Fruit fly (Drosophila melanogaster) whole organism, embryonic: ENCODE results near the gene r-cup.

Experiments used
- Awh ChIP-seq: fragments of 200-800 bp; sonication (Bioruptor generic); IDR thresholded peaks from 2 replicates; pipeline ENCODE4, ENCODE4 v1.3.6; 2022; ENCODE audit warnings: missing biosample characterization, missing genetic modification characterization
- CG10959 ChIP-seq: fragments of 200-800 bp; sonication (Bioruptor generic); IDR thresholded peaks from 2 replicates; pipeline ENCODE4 v1.3.6; 2022; ENCODE audit warnings: missing biosample characterization, missing genetic modification characterization
- CG11247 ChIP-seq: fragments of 200-800 bp; sonication (Bioruptor generic); IDR thresholded peaks from 2 replicates; pipeline ENCODE4 v1.3.6; 2022; ENCODE audit warnings: missing biosample characterization, missing genetic modification characterization
- CG11456 ChIP-seq: fragments of 200-800 bp; sonication (Bioruptor generic); IDR thresholded peaks from 3 replicates; pipeline ENCODE4 v1.3.6; 2022; ENCODE audit warnings: missing biosample characterization, missing genetic modification characterization
- CG12104 ChIP-seq: fragments of 200-800 bp; sonication (Bioruptor generic); optimal IDR thresholded peaks from 3 replicates; lab custom pipeline; 2016; ENCODE audit warnings: missing biosample characterization, missing genetic modification characterization
- CG12769 ChIP-seq: fragments of 200-800 bp; sonication (Bioruptor generic); optimal IDR thresholded peaks from 2 replicates; lab custom pipeline; 2019; ENCODE audit warnings: missing biosample characterization, mild to moderate bottlenecking, missing genetic modification characterization, moderate library complexity
- CG1602 ChIP-seq: fragments of 200-800 bp; sonication (Bioruptor generic); optimal IDR thresholded peaks from 3 replicates; lab custom pipeline; 2016; ENCODE audit warnings: missing biosample characterization, missing genetic modification characterization
- CG16863 ChIP-seq: fragments of 200-800 bp; sonication (Bioruptor generic); optimal IDR thresholded peaks from 3 replicates; lab custom pipeline; 2016; ENCODE audit warnings: missing biosample characterization, missing genetic modification characterization
- CG17385 ChIP-seq: fragments of 200-800 bp; sonication (Bioruptor generic); optimal IDR thresholded peaks from 3 replicates; lab custom pipeline; 2018; ENCODE audit warnings: missing biosample characterization, mild to moderate bottlenecking, missing genetic modification characterization
- CG18599 ChIP-seq: fragments of 200-800 bp; sonication (Bioruptor generic); optimal IDR thresholded peaks from 3 replicates; lab custom pipeline; 2017; ENCODE audit warnings: missing biosample characterization, missing genetic modification characterization, mild to moderate bottlenecking, moderate library complexity, missing genetic modification reagents
- CG2678 ChIP-seq: fragments of 200-800 bp; sonication (Bioruptor generic); optimal IDR thresholded peaks from 3 replicates; lab custom pipeline; 2019; ENCODE audit warnings: missing biosample characterization, mild to moderate bottlenecking, missing genetic modification characterization, moderate library complexity
- CG2712 ChIP-seq: fragments of 200-800 bp; optimal IDR thresholded peaks from 3 replicates; lab custom pipeline; 2019; ENCODE audit warnings: missing biosample characterization, mild to moderate bottlenecking, missing genetic modification characterization, moderate library complexity
- CG31365 ChIP-seq: fragments of 200-800 bp; sonication (Bioruptor generic); optimal IDR thresholded peaks from 2 replicates; lab custom pipeline; 2018; ENCODE audit warnings: missing biosample characterization, mild to moderate bottlenecking, missing genetic modification characterization
- CG31441 ChIP-seq: fragments of 200-800 bp; sonication (Bioruptor generic); IDR thresholded peaks from 2 replicates; pipeline ENCODE4 v1.3.6; 2022; ENCODE audit warnings: missing biosample characterization, missing genetic modification characterization
- CG34422 ChIP-seq: fragments of 200-800 bp; sonication (Bioruptor generic); IDR thresholded peaks from 3 replicates; pipeline ENCODE4 v1.3.6; 2022; ENCODE audit warnings: missing biosample characterization, missing genetic modification characterization
- CG6765 ChIP-seq: fragments of 200-800 bp; sonication (Bioruptor generic); optimal IDR thresholded peaks from 3 replicates; lab custom pipeline; 2017; ENCODE audit warnings: missing biosample characterization, mild to moderate bottlenecking, missing genetic modification characterization
- CG7987 ChIP-seq: fragments of 200-800 bp; sonication (Bioruptor generic); optimal IDR thresholded peaks from 2 replicates; lab custom pipeline; 2018; ENCODE audit warnings: missing biosample characterization, mild to moderate bottlenecking, missing genetic modification characterization, moderate library complexity
- CG8924 ChIP-seq: fragments of 200-800 bp; optimal IDR thresholded peaks from 3 replicates; lab custom pipeline; 2019; ENCODE audit warnings: missing biosample characterization, mild to moderate bottlenecking, missing genetic modification characterization, moderate library complexity
- CG8944 ChIP-seq: fragments of 200-800 bp; sonication (Bioruptor generic); optimal IDR thresholded peaks from 3 replicates; lab custom pipeline; 2016; ENCODE audit warnings: missing biosample characterization, missing genetic modification characterization
- CG9609 ChIP-seq: fragments of 200-800 bp; sonication (Bioruptor generic); optimal IDR thresholded peaks from 3 replicates; lab custom pipeline; 2016; ENCODE audit warnings: missing biosample characterization, missing genetic modification characterization
- Chrac-16 ChIP-seq: fragments of 200-800 bp; sonication (Bioruptor generic); optimal IDR thresholded peaks from 3 replicates; lab custom pipeline; 2016; ENCODE audit warnings: missing biosample characterization, missing genetic modification characterization
- CrebB ChIP-seq: fragments of 200-800 bp; sonication (Bioruptor generic); optimal IDR thresholded peaks from 3 replicates; lab custom pipeline; 2018; ENCODE audit warnings: missing biosample characterization, mild to moderate bottlenecking, missing genetic modification characterization
- Dad ChIP-seq: fragments of 200-800 bp; sonication (Bioruptor generic); optimal IDR thresholded peaks from 3 replicates; lab custom pipeline; 2016; ENCODE audit warnings: missing biosample characterization, missing genetic modification characterization
- Deaf1 ChIP-seq: fragments of 200-800 bp; optimal IDR thresholded peaks from 3 replicates; lab custom pipeline; 2019; ENCODE audit warnings: missing biosample characterization, mild to moderate bottlenecking, missing genetic modification characterization, moderate library complexity
- Dp ChIP-seq: fragments of 200-800 bp; sonication (Bioruptor generic); optimal IDR thresholded peaks from 2 replicates; lab custom pipeline; 2018; ENCODE audit warnings: missing biosample characterization, mild to moderate bottlenecking, missing genetic modification characterization, moderate library complexity
- E2f2 ChIP-seq: fragments of 200-800 bp; sonication (Bioruptor generic); IDR thresholded peaks from 2 replicates; pipeline ENCODE4 v1.3.6; 2022; ENCODE audit warnings: missing biosample characterization, missing genetic modification characterization
- Fer1 ChIP-seq: fragments of 200-800 bp; sonication (Bioruptor generic); optimal IDR thresholded peaks from 2 replicates; lab custom pipeline; 2017; ENCODE audit warnings: missing biosample characterization, mild to moderate bottlenecking, missing genetic modification characterization
- HLH3B ChIP-seq: fragments of 200-800 bp; sonication (Bioruptor generic); IDR thresholded peaks from 2 replicates; pipeline ENCODE4 v1.3.6; 2022; ENCODE audit warnings: missing biosample characterization, missing genetic modification characterization
- Hand ChIP-seq: fragments of 200-800 bp; sonication (Bioruptor generic); optimal IDR thresholded peaks from 2 replicates; lab custom pipeline; 2017; ENCODE audit warnings: mild to moderate bottlenecking, missing biosample characterization, missing genetic modification reagents, missing genetic modification characterization
- Hsf ChIP-seq: fragments of 200-800 bp; sonication (Bioruptor generic); optimal IDR thresholded peaks from 3 replicates; lab custom pipeline; 2016; ENCODE audit warnings: missing biosample characterization, missing genetic modification characterization
- Max ChIP-seq: fragments of 200-800 bp; sonication (Bioruptor generic); optimal IDR thresholded peaks from 2 replicates; lab custom pipeline; 2016; ENCODE audit warnings: missing biosample characterization, mild to moderate bottlenecking, missing genetic modification characterization
- NFAT ChIP-seq: fragments of 200-800 bp; sonication (Bioruptor generic); IDR thresholded peaks from 2 replicates; pipeline ENCODE4 v1.3.6; 2022; ENCODE audit warnings: missing biosample characterization, missing genetic modification characterization
- Xbp1 ChIP-seq: fragments of 200-800 bp; sonication (Bioruptor generic); optimal IDR thresholded peaks from 3 replicates; lab custom pipeline; 2016; ENCODE audit warnings: missing biosample characterization, mild to moderate bottlenecking, missing genetic modification characterization
- ab ChIP-seq: fragments of 200-800 bp; sonication (Bioruptor generic); optimal IDR thresholded peaks from 2 replicates; lab custom pipeline; 2016; ENCODE audit warnings: missing biosample characterization, missing genetic modification characterization
- ara ChIP-seq: fragments of 200-800 bp; sonication (Bioruptor generic); IDR thresholded peaks from 2 replicates; pipeline ENCODE4 v1.3.6; 2022; ENCODE audit warnings: missing biosample characterization, missing genetic modification characterization
- ash1 ChIP-seq: fragments of 200-800 bp; sonication (Bioruptor generic); optimal IDR thresholded peaks from 2 replicates; lab custom pipeline; 2018; ENCODE audit warnings: missing biosample characterization, mild to moderate bottlenecking, missing genetic modification characterization
- cg ChIP-seq: fragments of 200-800 bp; sonication (Bioruptor generic); optimal IDR thresholded peaks from 3 replicates; lab custom pipeline; 2019; ENCODE audit warnings: missing biosample characterization, mild to moderate bottlenecking, missing genetic modification characterization, moderate library complexity
- ci ChIP-seq: fragments of 200-800 bp; sonication (Bioruptor generic); IDR thresholded peaks from 3 replicates; pipeline ENCODE4 v1.3.6; 2022; ENCODE audit warnings: missing biosample characterization, missing genetic modification characterization
- crp ChIP-seq, 2 experiments: fragments of 200-800 bp; sonication (Bioruptor generic); optimal IDR thresholded peaks; 2 replicates in 1 of 2; 3 replicates in 1 of 2; lab custom pipeline; 2017; ENCODE audit warnings: missing biosample characterization in 2 of 2, missing genetic modification characterization in 2 of 2, mild to moderate bottlenecking in 1 of 2, moderate library complexity in 1 of 2
- dm ChIP-seq: fragments of 200-800 bp; sonication (Bioruptor generic); optimal IDR thresholded peaks from 3 replicates; lab custom pipeline; 2016; ENCODE audit warnings: missing biosample characterization, missing genetic modification characterization
- gt ChIP-seq: fragments of 200-800 bp; sonication (Bioruptor generic); IDR thresholded peaks from 2 replicates; pipeline ENCODE4 v1.3.6; 2022; ENCODE audit warnings: missing biosample characterization, missing genetic modification characterization
- ham ChIP-seq: fragments of 200-800 bp; sonication (Bioruptor generic); IDR thresholded peaks from 2 replicates; pipeline ENCODE4 v1.3.6; 2022; ENCODE audit warnings: missing biosample characterization, missing genetic modification characterization
- lola ChIP-seq, 3 experiments: fragments of >200 bp in 2 of 3; fragments of 200-800 bp in 1 of 3; sonication (Bioruptor generic) in 1 of 3; optimal IDR thresholded peaks; 2 replicates each; lab custom pipeline; 2017 to 2019; ENCODE audit warnings: missing biosample characterization in 3 of 3, missing genetic modification characterization in 3 of 3, mild to moderate bottlenecking in 1 of 3, moderate library complexity in 1 of 3
- peb ChIP-seq: fragments of 200-800 bp; sonication (Bioruptor generic); IDR thresholded peaks from 2 replicates; pipeline ENCODE4 v1.3.6; 2022; ENCODE audit warnings: missing biosample characterization, missing genetic modification characterization
- rib ChIP-seq: fragments of 200-800 bp; sonication (Bioruptor generic); IDR thresholded peaks from 2 replicates; pipeline ENCODE4 v1.3.6; 2022; ENCODE audit warnings: missing biosample characterization, missing genetic modification characterization
- ro ChIP-seq: fragments of 200-800 bp; sonication (Bioruptor generic); IDR thresholded peaks from 2 replicates; pipeline ENCODE4 v1.3.6; 2022; ENCODE audit warnings: missing biosample characterization, missing genetic modification characterization
- sima ChIP-seq: fragments of 200-800 bp; sonication (Bioruptor generic); optimal IDR thresholded peaks from 2 replicates; lab custom pipeline; 2016; ENCODE audit warnings: missing biosample characterization, missing genetic modification characterization
- sisA ChIP-seq: fragments of 200-800 bp; sonication (Bioruptor generic); IDR thresholded peaks from 2 replicates; pipeline ENCODE4 v1.3.6; 2022; ENCODE audit warnings: missing biosample characterization, missing genetic modification characterization
- slou ChIP-seq: fragments of 200-800 bp; sonication (Bioruptor generic); optimal IDR thresholded peaks from 3 replicates; lab custom pipeline; 2016; ENCODE audit warnings: missing biosample characterization, missing genetic modification characterization
- tio ChIP-seq: fragments of 200-800 bp; sonication (Bioruptor generic); optimal IDR thresholded peaks from 2 replicates; lab custom pipeline; 2017; ENCODE audit warnings: missing biosample characterization, missing genetic modification characterization, inconsistent platforms

r-cup gene

DNA sequence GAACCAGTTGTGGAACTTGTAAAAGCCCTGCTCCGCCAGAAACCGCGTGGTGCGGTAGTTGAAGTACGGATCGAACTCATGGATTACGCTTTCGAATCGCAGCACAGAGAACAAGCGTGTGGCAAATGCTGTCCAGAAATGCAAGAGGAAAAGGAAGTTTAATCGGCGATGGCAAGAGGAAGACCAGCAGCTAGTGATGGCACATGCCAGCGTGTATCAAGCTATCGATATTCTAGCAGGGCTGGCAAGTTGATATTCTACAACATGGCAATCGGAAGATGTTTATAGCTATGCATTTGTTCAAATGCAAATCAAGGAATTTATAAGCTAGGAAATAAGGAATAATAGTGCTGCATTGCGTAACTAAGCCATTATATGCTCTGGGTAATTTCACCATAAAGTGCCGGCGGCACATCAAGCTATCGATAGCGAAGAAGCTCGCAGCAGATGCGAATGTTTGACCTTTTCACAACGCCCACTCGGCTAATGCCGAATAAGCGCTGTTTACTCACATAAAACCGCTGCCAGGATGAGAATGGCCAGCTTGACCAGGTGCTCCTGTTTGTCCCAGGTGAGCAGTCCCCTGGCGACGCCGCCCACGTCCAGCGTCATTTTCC lies 27.5 kb upstream of the r-cup start (continued):
- TF ChIP-seq ash1 (GFP tag; lab: Kevin White, UChicago): peak; percentile 87
- TF ChIP-seq CG7987 (GFP tag; lab: Kevin White, UChicago): peak; percentile 94
- peak; percentile 60 for TF ChIP-seq CG2678
- TF ChIP-seq Deaf1 (tag; lab: Kevin White, UChicago): peak; percentile 3
- TF ChIP-seq Awh (GFP tag; lab: Robert Waterston, UW): peak; percentile 70
- no peak for TF ChIP-seq cg (GFP tag; lab: Kevin White, UChicago)
- TF ChIP-seq sima (GFP tag; lab: Kevin White, UChicago): peak; percentile 24
- TF ChIP-seq CG16863 (GFP tag; lab: Kevin White, UChicago): peak; percentile 68
- peak; percentile 26 for TF ChIP-seq Dp (GFP tag; lab: Kevin White, UChicago)
- TF ChIP-seq CG17385 (GFP tag; lab: Kevin White, UChicago): peak; percentile 94
- peak; percentile 64 for TF ChIP-seq CG12104 (GFP tag; lab: Kevin White, UChicago)
- TF ChIP-seq tio (GFP tag; lab: Kevin White, UChicago): peak; percentile 16
- TF ChIP-seq CG11247 (GFP tag; lab: Robert Waterston, UW): peak; percentile 70
- peak; percentile 61 for TF ChIP-seq rib (GFP tag; lab: Robert Waterston, UW)
- 0 out of 2 replicates have a peak, but pooled peaks have one; percentile 18 for TF ChIP-seq ham (GFP tag; lab: Robert Waterston, UW)
- peak; percentile 87 for TF ChIP-seq Fer1 (GFP tag; lab: Kevin White, UChicago)
- TF ChIP-seq NFAT: peak; percentile 85
- TF ChIP-seq ara: no peak
- no peak for TF ChIP-seq sisA (GFP tag; lab: Robert Waterston, UW)
- TF ChIP-seq lola (GFP tag; optimal IDR thresholded peaks at IDR 0.05; lab: Kevin White, UChicago): peak in 1 of 3 experiments; percentile 33
- TF ChIP-seq CG31365 (tag; lab: Kevin White, UChicago): peak; percentile 79
- TF ChIP-seq CG11456 (GFP tag; lab: Robert Waterston, UW): peak; percentile 87
- TF ChIP-seq CG2712 (tag; lab: Kevin White, UChicago): peak; percentile 58
- TF ChIP-seq Dad: peak; percentile 75
- TF ChIP-seq dm (GFP tag; lab: Kevin White, UChicago): peak; percentile 89
- TF ChIP-seq CG6765 (GFP tag; lab: Kevin White, UChicago): peak; percentile 89
- TF ChIP-seq crp (GFP tag; optimal IDR thresholded peaks at IDR 0.05; lab: Kevin White, UChicago): peak in 1 of 2 experiments; percentile 67
- peak; percentile 65 for TF ChIP-seq CG10959
- TF ChIP-seq CrebB: peak; percentile 88
- no peak for TF ChIP-seq ro (GFP tag; lab: Robert Waterston, UW)
- peak; percentile 52 for TF ChIP-seq E2f2 (GFP tag; lab: Robert Waterston, UW)
- no peak for TF ChIP-seq gt
- peak; percentile 52 for TF ChIP-seq CG8944 (GFP tag; lab: Kevin White, UChicago)
- peak; percentile 68 for TF ChIP-seq CG8924
- TF ChIP-seq CG12769 (tag; lab: Kevin White, UChicago): peak; percentile 79
- peak; percentile 78 for TF ChIP-seq CG34422 (GFP tag; lab: Robert Waterston, UW)
- peak; percentile 43 for TF ChIP-seq ab (GFP tag; lab: Kevin White, UChicago)
- peak; percentile 85 for TF ChIP-seq CG18599 (GFP tag; lab: Kevin White, UChicago)
- TF ChIP-seq Hsf (GFP tag; lab: Kevin White, UChicago): peak; percentile 76
- TF ChIP-seq Max (GFP tag; lab: Kevin White, UChicago): peak; percentile 72
- TF ChIP-seq slou (GFP tag; lab: Kevin White, UChicago): peak; percentile 54
- TF ChIP-seq CG31441: peak; percentile 64
- TF ChIP-seq CG9609: peak; percentile 55
- peak; percentile 54; the same call in 1 of the 2 replicates for TF ChIP-seq HLH3B (GFP tag; lab: Robert Waterston, UW)
- peak; percentile 66 for TF ChIP-seq Hand (GFP tag; lab: Kevin White, UChicago)
- TF ChIP-seq ci (GFP tag; lab: Robert Waterston, UW): peak; percentile 93
- peak; percentile 18; the same call in 1 of the 2 replicates for TF ChIP-seq peb (GFP tag; lab: Robert Waterston, UW)
- peak; percentile 73 for TF ChIP-seq Xbp1
- TF ChIP-seq Chrac-16 (GFP tag; lab: Kevin White, UChicago): no peak
- TF ChIP-seq CG1602 (GFP tag; lab: Kevin White, UChicago): no peak
